Worm (Caenorhabditis elegans): Measurements from ENCODE around the gene T28C12.6.

- TF ChIP-seq dao-5 (tag; optimal IDR thresholded peaks at IDR 0.05) (no peak), him-1 (tag; optimal IDR thresholded peaks at IDR 0.05) (peak; percentile 64), W03F9.2 (tag; optimal IDR thresholded peaks at IDR 0.05) (no peak)
Measured at ce11 chrV:6350109-6350508, 14.2 kb upstream of the T28C12.6 start.
